ENCODE assay signal across 3 fruit fly cellular contexts in genomic region chr3L:4336588-4336987, dm6.
A peak's percentile ranks its signal among the peaks of the same experiment; 100 is the strongest.
TF ChIP-seq lines count a peak whose summit lies in the region.

No protein-coding gene starts in this region.

- TF ChIP-seq CTCF in whole organism, embryonic (GFP tag; optimal IDR thresholded peaks at IDR 0.05; lab: Kevin White, UChicago), result no peak

TF ChIP-seq in whole organism, embryonic, 481 proteins besides CTCF, POLR2A, EP300 and RAD21 (continues in another document):
- no peak for TF ChIP-seq CG18619 (GFP tag; optimal IDR thresholded peaks at IDR 0.05; lab: Kevin White, UChicago)
- TF ChIP-seq CG4617 (GFP tag; optimal IDR thresholded peaks at IDR 0.05; lab: Kevin White, UChicago; ENCODE audit: borderline replicate concordance), result no peak
- no peak for TF ChIP-seq CG9817 (tag; optimal IDR thresholded peaks at IDR 0.05; lab: Kevin White, UChicago)
- TF ChIP-seq NC2β (GFP tag; optimal IDR thresholded peaks at IDR 0.05; lab: Kevin White, UChicago), result no peak
- peak; percentile 9 for TF ChIP-seq Med (GFP tag; lab: Kevin White, UChicago)
- TF ChIP-seq zfh2 (GFP tag; optimal IDR thresholded peaks at IDR 0.05; lab: Kevin White, UChicago), result no peak
- peak in 1 of 2 experiments; percentile 20 for TF ChIP-seq bsh (GFP tag; optimal IDR thresholded peaks at IDR 0.05; lab: Kevin White, UChicago)
- TF ChIP-seq CG8290 (GFP tag; optimal IDR thresholded peaks at IDR 0.05; lab: Kevin White, UChicago), result no peak
- TF ChIP-seq CG8290 (tag; optimal IDR thresholded peaks at IDR 0.05; lab: Kevin White, UChicago), result no peak
- TF ChIP-seq CHES-1-like (GFP tag; optimal IDR thresholded peaks at IDR 0.05; lab: Kevin White, UChicago), result no peak
- TF ChIP-seq kah (GFP tag; optimal IDR thresholded peaks at IDR 0.05; lab: Kevin White, UChicago), result no peak
- no peak for TF ChIP-seq CG13624 (GFP tag; optimal IDR thresholded peaks at IDR 0.05; lab: Kevin White, UChicago)
- TF ChIP-seq her (GFP tag; optimal IDR thresholded peaks at IDR 0.05; lab: Kevin White, UChicago), result no peak
- TF ChIP-seq grau (tag; optimal IDR thresholded peaks at IDR 0.05; lab: Kevin White, UChicago), result no peak
- TF ChIP-seq Dp (GFP tag; optimal IDR thresholded peaks at IDR 0.05; lab: Kevin White, UChicago), result no peak
- TF ChIP-seq CG11504 (tag; optimal IDR thresholded peaks at IDR 0.05; lab: Kevin White, UChicago), result peak; percentile 10
- TF ChIP-seq CG4360 (GFP tag; IDR thresholded peaks at IDR 0.05; lab: Robert Waterston, UW), result no peak
- TF ChIP-seq CG8478 (optimal IDR thresholded peaks at IDR 0.05; lab: Kevin White, UChicago), result no peak
- TF ChIP-seq CG31224 (GFP tag; IDR thresholded peaks at IDR 0.05; lab: Robert Waterston, UW), result no peak
- TF ChIP-seq GATAe (GFP tag; conservative IDR thresholded peaks at IDR 0.05; lab: Robert Waterston, UW), result no peak
- TF ChIP-seq nom (GFP tag; optimal IDR thresholded peaks at IDR 0.05; lab: Kevin White, UChicago), result peak; percentile 82
- no peak for TF ChIP-seq pan (optimal IDR thresholded peaks at IDR 0.05; lab: Kevin White, UChicago)
- TF ChIP-seq pan (GFP tag; optimal IDR thresholded peaks at IDR 0.05 in 1 of 2, IDR thresholded peaks at IDR 0.05 in 1 of 2), result no peak
- no peak for TF ChIP-seq CG2199 (GFP tag; IDR thresholded peaks at IDR 0.05; lab: Robert Waterston, UW)
- no peak for TF ChIP-seq Oaz (GFP tag; IDR thresholded peaks at IDR 0.05; lab: Robert Waterston, UW)
- no peak for TF ChIP-seq otp (GFP tag; IDR thresholded peaks at IDR 0.05; lab: Robert Waterston, UW)
- TF ChIP-seq CG3065 (GFP tag; optimal IDR thresholded peaks at IDR 0.05; lab: Kevin White, UChicago), result no peak
- no peak for TF ChIP-seq pho (GFP tag; optimal IDR thresholded peaks at IDR 0.05; lab: Kevin White, UChicago)
- TF ChIP-seq exex (tag; optimal IDR thresholded peaks at IDR 0.05; lab: Kevin White, UChicago), result no peak
- TF ChIP-seq mirr (GFP tag; optimal IDR thresholded peaks at IDR 0.05; lab: Kevin White, UChicago), result no peak
- no peak for TF ChIP-seq gsb (GFP tag; IDR thresholded peaks at IDR 0.05; lab: Robert Waterston, UW)
- TF ChIP-seq crc (GFP tag; optimal IDR thresholded peaks at IDR 0.05; lab: Kevin White, UChicago), result no peak

TF ChIP-seq in whole organism, prepupa, 60 proteins besides CTCF, POLR2A, EP300 and RAD21 (continues in another document):
- no peak for TF ChIP-seq cyc (GFP tag; optimal IDR thresholded peaks at IDR 0.05; lab: Kevin White, UChicago)
- TF ChIP-seq Hr39 (GFP tag; optimal IDR thresholded peaks at IDR 0.05; lab: Kevin White, UChicago), result no peak
- TF ChIP-seq CG32006 (GFP tag; optimal IDR thresholded peaks at IDR 0.05; lab: Kevin White, UChicago), result peak; percentile 64
- peak; percentile 10 for TF ChIP-seq Hr4 (GFP tag; optimal IDR thresholded peaks at IDR 0.05; lab: Kevin White, UChicago)
- no peak for TF ChIP-seq vri (GFP tag; optimal IDR thresholded peaks at IDR 0.05; lab: Kevin White, UChicago)
- no peak for TF ChIP-seq acj6 (GFP tag; optimal IDR thresholded peaks at IDR 0.05; lab: Kevin White, UChicago)
- TF ChIP-seq esn (GFP tag; optimal IDR thresholded peaks at IDR 0.05; lab: Kevin White, UChicago), result no peak
- peak; percentile 73 for TF ChIP-seq eg (GFP tag; IDR thresholded peaks at IDR 0.05; lab: Robert Waterston, UW)
- peak; percentile 88 for TF ChIP-seq CG6276 (GFP tag; optimal IDR thresholded peaks at IDR 0.05; lab: Kevin White, UChicago)
- no peak for TF ChIP-seq lz (GFP tag; optimal IDR thresholded peaks at IDR 0.05; lab: Kevin White, UChicago)
- TF ChIP-seq CG15336 (GFP tag; IDR thresholded peaks at IDR 0.05; lab: Robert Waterston, UW), result peak; percentile 74
- TF ChIP-seq CG6792 (GFP tag; optimal IDR thresholded peaks at IDR 0.05; lab: Kevin White, UChicago), result no peak
- peak; percentile 34; the same call in 1 of the 2 replicates for TF ChIP-seq Gug (GFP tag; IDR thresholded peaks at IDR 0.05; lab: Robert Waterston, UW)
- peak; percentile 74 for TF ChIP-seq CG6808 (GFP tag; optimal IDR thresholded peaks at IDR 0.05; lab: Kevin White, UChicago)
- TF ChIP-seq Eip75B (GFP tag; optimal IDR thresholded peaks at IDR 0.05; lab: Kevin White, UChicago), result no peak
- peak; percentile 46 for TF ChIP-seq CG9139 (GFP tag; optimal IDR thresholded peaks at IDR 0.05; lab: Kevin White, UChicago)
- peak; percentile 67 for TF ChIP-seq Eip78C (GFP tag; lab: Kevin White, UChicago)
- peak; percentile 24 for TF ChIP-seq CG7368 (GFP tag; optimal IDR thresholded peaks at IDR 0.05; lab: Kevin White, UChicago)
- peak; percentile 46 for TF ChIP-seq Ets96B (tag; optimal IDR thresholded peaks at IDR 0.05; lab: Kevin White, UChicago)
- no peak for TF ChIP-seq dac (GFP tag; optimal IDR thresholded peaks at IDR 0.05; lab: Kevin White, UChicago)
- no peak for TF ChIP-seq CG8632 (GFP tag; optimal IDR thresholded peaks at IDR 0.05; lab: Kevin White, UChicago)
- no peak for TF ChIP-seq fkh (GFP tag; optimal IDR thresholded peaks at IDR 0.05; lab: Kevin White, UChicago)
- no peak for TF ChIP-seq Hr38 (GFP tag; optimal IDR thresholded peaks at IDR 0.05; lab: Kevin White, UChicago)
- no peak for TF ChIP-seq CG1621 (tag; optimal IDR thresholded peaks at IDR 0.05; lab: Kevin White, UChicago)
- peak; percentile 14 for TF ChIP-seq pdm3 (GFP tag; optimal IDR thresholded peaks at IDR 0.05; lab: Kevin White, UChicago)
- TF ChIP-seq fd85E (GFP tag; optimal IDR thresholded peaks at IDR 0.05; lab: Kevin White, UChicago), result no peak
- no peak for TF ChIP-seq Sox14 (GFP tag; optimal IDR thresholded peaks at IDR 0.05; lab: Kevin White, UChicago)
- no peak for TF ChIP-seq topi (GFP tag; optimal IDR thresholded peaks at IDR 0.05; lab: Kevin White, UChicago)
- peak; percentile 39 for TF ChIP-seq CG3032 (tag; optimal IDR thresholded peaks at IDR 0.05; lab: Kevin White, UChicago)
- TF ChIP-seq svp (GFP tag; lab: Kevin White, UChicago), result no peak
- no peak for TF ChIP-seq net (GFP tag; optimal IDR thresholded peaks at IDR 0.05; lab: Kevin White, UChicago)
- no peak for TF ChIP-seq Met (GFP tag; optimal IDR thresholded peaks at IDR 0.05; lab: Kevin White, UChicago)
- TF ChIP-seq CG31627 (GFP tag; optimal IDR thresholded peaks at IDR 0.05; lab: Kevin White, UChicago), result no peak
- no peak for TF ChIP-seq OdsH (GFP tag; optimal IDR thresholded peaks at IDR 0.05; lab: Kevin White, UChicago)
- TF ChIP-seq spab (GFP tag; optimal IDR thresholded peaks at IDR 0.05; lab: Kevin White, UChicago), result peak; percentile 57

TF ChIP-seq in whole organism, pupa, 21 proteins besides CTCF, POLR2A, EP300 and RAD21:
- TF ChIP-seq Ets98B (GFP tag; IDR thresholded peaks at IDR 0.05; lab: Robert Waterston, UW) (peak; percentile 70), EcR (GFP tag; optimal IDR thresholded peaks at IDR 0.05; lab: Kevin White, UChicago) (no peak), rn (GFP tag; IDR thresholded peaks at IDR 0.05; lab: Robert Waterston, UW) (no peak), CG13204 (GFP tag; optimal IDR thresholded peaks at IDR 0.05; lab: Kevin White, UChicago) (no peak), CG12605 (GFP tag; IDR thresholded peaks at IDR 0.05; lab: Robert Waterston, UW) (no peak), CG17806 (tag; optimal IDR thresholded peaks at IDR 0.05; lab: Kevin White, UChicago) (peak; percentile 28), CG14655 (GFP tag; optimal IDR thresholded peaks at IDR 0.05; lab: Kevin White, UChicago) (peak; percentile 79), fd96Ca (GFP tag; IDR thresholded peaks at IDR 0.05; lab: Robert Waterston, UW) (peak; percentile 55; the same call in 2 of the 3 replicates), CG8301 (tag; optimal IDR thresholded peaks at IDR 0.05; lab: Kevin White, UChicago) (peak; percentile 69), CG8159 (tag; optimal IDR thresholded peaks at IDR 0.05; lab: Kevin White, UChicago) (peak; percentile 67), CG10348 (GFP tag; IDR thresholded peaks at IDR 0.05; lab: Robert Waterston, UW) (no peak), CG4496 (GFP tag; IDR thresholded peaks at IDR 0.05; lab: Robert Waterston, UW) (peak; percentile 66; the same call in 2 of the 3 replicates), Pif1A (GFP tag; optimal IDR thresholded peaks at IDR 0.05; lab: Kevin White, UChicago) (peak; percentile 27), CG9948 (tag; optimal IDR thresholded peaks at IDR 0.05; lab: Kevin White, UChicago) (no peak), CG34367 (tag; optimal IDR thresholded peaks at IDR 0.05; lab: Kevin White, UChicago) (no peak), gl (tag; optimal IDR thresholded peaks at IDR 0.05; lab: Kevin White, UChicago) (peak; percentile 50), CG32121 (GFP tag; IDR thresholded peaks at IDR 0.05; lab: Robert Waterston, UW) (peak; percentile 75), Snoo (tag; optimal IDR thresholded peaks at IDR 0.05; lab: Kevin White, UChicago) (no peak), CG15710 (tag; optimal IDR thresholded peaks at IDR 0.05; lab: Kevin White, UChicago) (no peak), Pif1B (GFP tag; optimal IDR thresholded peaks at IDR 0.05; lab: Kevin White, UChicago) (no peak), D1 (tag; optimal IDR thresholded peaks at IDR 0.05; lab: Kevin White, UChicago) (no peak)

Comparison
In these comparisons a context has a peak if more than half of its experiments do, and no peak if none do; other contexts are left out.
1. Of the 7 proteins assayed by ChIP-seq in both whole organism, embryonic and whole organism, prepupa: peak only in whole organism, embryonic: none; only in whole organism, prepupa: CG16779, Gug and Lpt; in both: none; in neither: 4.